In genomic region chrX:15741852-15742251, ce11 we compare ENCODE assay signal across 3 worm cellular contexts.
TF ChIP-seq lines count a peak whose summit lies in the region.

No protein-coding gene starts in this region.

TF ChIP-seq in whole organism, L1 larva, 84 proteins besides CTCF, POLR2A, EP300 and RAD21 (continued from another document and continues in another):
- TF ChIP-seq ztf-11 (tag; optimal IDR thresholded peaks at IDR 0.05; lab: Kevin White, UChicago) = no peak
- TF ChIP-seq pax-3 (tag; optimal IDR thresholded peaks at IDR 0.05; lab: Kevin White, UChicago) = no peak
- no peak for TF ChIP-seq aly-2 (tag; optimal IDR thresholded peaks at IDR 0.05; lab: Kevin White, UChicago)
- TF ChIP-seq ceh-8 (GFP tag; optimal IDR thresholded peaks at IDR 0.05; lab: Kevin White, UChicago) = peak; percentile 74
- no peak for TF ChIP-seq ets-5 (GFP tag; IDR thresholded peaks at IDR 0.05; lab: Robert Waterston, UW)
- TF ChIP-seq snu-23 (GFP tag; optimal IDR thresholded peaks at IDR 0.05; lab: Kevin White, UChicago) = peak; percentile 79
- TF ChIP-seq hlh-17 (GFP tag; optimal IDR thresholded peaks at IDR 0.05; lab: Kevin White, UChicago; ENCODE audit: borderline replicate concordance) = no peak
- TF ChIP-seq lir-3 (tag; optimal IDR thresholded peaks at IDR 0.05; lab: Kevin White, UChicago; ENCODE audit: poor library complexity) = peak; percentile 47
- TF ChIP-seq sptf-1 (tag; optimal IDR thresholded peaks at IDR 0.05; lab: Kevin White, UChicago) = no peak
- TF ChIP-seq hlh-4 (tag; optimal IDR thresholded peaks at IDR 0.05; lab: Kevin White, UChicago) = no peak
- no peak for TF ChIP-seq unc-30 (tag; optimal IDR thresholded peaks at IDR 0.05; lab: Kevin White, UChicago)
- TF ChIP-seq pag-3 (tag; optimal IDR thresholded peaks at IDR 0.05; lab: Kevin White, UChicago; ENCODE audit: borderline replicate concordance, insufficient read depth) = no peak
- no peak for TF ChIP-seq grh-1 (GFP tag; IDR thresholded peaks at IDR 0.05; lab: Robert Waterston, UW)
- no peak for TF ChIP-seq lin-39 (tag; optimal IDR thresholded peaks at IDR 0.05; lab: Kevin White, UChicago)
- peak; percentile 44 for TF ChIP-seq nhr-77 (tag; optimal IDR thresholded peaks at IDR 0.05; lab: Kevin White, UChicago)
- peak; percentile 36 for TF ChIP-seq jun-1 (tag; optimal IDR thresholded peaks at IDR 0.05; lab: Kevin White, UChicago)
- no peak for TF ChIP-seq nhr-12 (tag; optimal IDR thresholded peaks at IDR 0.05; lab: Kevin White, UChicago)
- TF ChIP-seq ama-1 (optimal IDR thresholded peaks at IDR 0.05; lab: Kevin White, UChicago) = no peak
- peak; percentile 50 for TF ChIP-seq C16A3.4 (tag; optimal IDR thresholded peaks at IDR 0.05; lab: Kevin White, UChicago)
- TF ChIP-seq zag-1 (tag; optimal IDR thresholded peaks at IDR 0.05; lab: Kevin White, UChicago) = no peak
- TF ChIP-seq alr-1 (tag; optimal IDR thresholded peaks at IDR 0.05; lab: Kevin White, UChicago; ENCODE audit: borderline replicate concordance) = no peak
- TF ChIP-seq efl-1 (optimal IDR thresholded peaks at IDR 0.05; lab: Kevin White, UChicago) = peak; percentile 24 to 26
- peak in 1 of 2 experiments; percentile 90 for TF ChIP-seq efl-1 (GFP tag; optimal IDR thresholded peaks at IDR 0.05 in 1 of 2; lab: Kevin White, UChicago)
- TF ChIP-seq efl-3 (GFP tag; optimal IDR thresholded peaks at IDR 0.05; lab: Kevin White, UChicago) = no peak
- TF ChIP-seq tbx-2 (tag; optimal IDR thresholded peaks at IDR 0.05; lab: Kevin White, UChicago) = peak; percentile 68
- peak; percentile 25 for TF ChIP-seq zip-4 (GFP tag; optimal IDR thresholded peaks at IDR 0.05; lab: Kevin White, UChicago)
- TF ChIP-seq egl-13 (tag; optimal IDR thresholded peaks at IDR 0.05; lab: Kevin White, UChicago) = peak; percentile 42
- TF ChIP-seq mdl-1 (tag; optimal IDR thresholded peaks at IDR 0.05; lab: Kevin White, UChicago) = peak in 1 of 2 experiments; percentile 51
- TF ChIP-seq rnt-1 (tag; optimal IDR thresholded peaks at IDR 0.05; lab: Kevin White, UChicago) = peak; percentile 76
- no peak for TF ChIP-seq ceh-90 (tag; optimal IDR thresholded peaks at IDR 0.05; lab: Kevin White, UChicago)
- no peak for TF ChIP-seq unc-98 (GFP tag; IDR thresholded peaks at IDR 0.05; lab: Robert Waterston, UW)
- no peak for TF ChIP-seq sup-37 (GFP tag; optimal IDR thresholded peaks at IDR 0.05; lab: Kevin White, UChicago)
- TF ChIP-seq fos-1 (tag; optimal IDR thresholded peaks at IDR 0.05; lab: Kevin White, UChicago) = no peak
- TF ChIP-seq nhr-20 (tag; optimal IDR thresholded peaks at IDR 0.05; lab: Kevin White, UChicago) = peak; percentile 62
- TF ChIP-seq blmp-1 (tag; optimal IDR thresholded peaks at IDR 0.05; lab: Kevin White, UChicago) = no peak
- TF ChIP-seq isw-1 (GFP tag; IDR thresholded peaks at IDR 0.05; lab: Robert Waterston, UW) = peak; percentile 12; the same call in 1 of the 2 replicates
- TF ChIP-seq hpl-2 (GFP tag; optimal IDR thresholded peaks at IDR 0.05; lab: Kevin White, UChicago) = no peak
- TF ChIP-seq nhr-84 (tag; optimal IDR thresholded peaks at IDR 0.05; lab: Kevin White, UChicago) = no peak
- TF ChIP-seq unc-62 (GFP tag; optimal IDR thresholded peaks at IDR 0.05; lab: Kevin White, UChicago) = no peak
- TF ChIP-seq dsc-1 (tag; optimal IDR thresholded peaks at IDR 0.05; lab: Kevin White, UChicago) = peak; percentile 32
- peak; percentile 47 for TF ChIP-seq mep-1 (tag; optimal IDR thresholded peaks at IDR 0.05; lab: Kevin White, UChicago)
- TF ChIP-seq nhr-76 (tag; optimal IDR thresholded peaks at IDR 0.05; lab: Kevin White, UChicago) = peak; percentile 55
- TF ChIP-seq fkh-4 (tag; optimal IDR thresholded peaks at IDR 0.05; lab: Kevin White, UChicago; ENCODE audit: borderline replicate concordance) = no peak
- no peak for TF ChIP-seq ces-1 (GFP tag; optimal IDR thresholded peaks at IDR 0.05; lab: Kevin White, UChicago)

TF ChIP-seq in whole organism, L3 larva, 47 proteins besides CTCF, POLR2A, EP300 and RAD21 (continued from another document):
- TF ChIP-seq mml-1 (tag; optimal IDR thresholded peaks at IDR 0.05; lab: Kevin White, UChicago) (no peak), elt-1 (tag; optimal IDR thresholded peaks at IDR 0.05; lab: Kevin White, UChicago) (no peak), daf-12 (tag; optimal IDR thresholded peaks at IDR 0.05; lab: Kevin White, UChicago) (no peak), egl-27 (tag; optimal IDR thresholded peaks at IDR 0.05; lab: Kevin White, UChicago) (no peak), unc-39 (tag; optimal IDR thresholded peaks at IDR 0.05; lab: Kevin White, UChicago) (no peak), elt-3 (tag; optimal IDR thresholded peaks at IDR 0.05; lab: Kevin White, UChicago) (no peak), nhr-67 (tag; optimal IDR thresholded peaks at IDR 0.05; lab: Kevin White, UChicago) (no peak), aly-2 (tag; optimal IDR thresholded peaks at IDR 0.05; lab: Kevin White, UChicago) (no peak), fkh-10 (GFP tag; optimal IDR thresholded peaks at IDR 0.05; lab: Kevin White, UChicago) (no peak), lsy-12 (tag; optimal IDR thresholded peaks at IDR 0.05; lab: Kevin White, UChicago) (peak; percentile 20), ama-1 (optimal IDR thresholded peaks at IDR 0.05; lab: Kevin White, UChicago) (no peak), ceh-16 (tag; optimal IDR thresholded peaks at IDR 0.05; lab: Kevin White, UChicago) (no peak), lin-39 (tag; optimal IDR thresholded peaks at IDR 0.05; lab: Kevin White, UChicago) (peak; percentile 55), pha-4 (tag; optimal IDR thresholded peaks at IDR 0.05; lab: Kevin White, UChicago) (peak; percentile 47), elt-2 (tag; optimal IDR thresholded peaks at IDR 0.05; lab: Kevin White, UChicago) (peak; percentile 48), snpc-4 (tag; optimal IDR thresholded peaks at IDR 0.05; lab: Kevin White, UChicago) (peak; percentile 41), eor-1 (tag; optimal IDR thresholded peaks at IDR 0.05; lab: Kevin White, UChicago) (no peak), skn-1 (tag; optimal IDR thresholded peaks at IDR 0.05; lab: Kevin White, UChicago) (peak; percentile 20), nhr-77 (tag; optimal IDR thresholded peaks at IDR 0.05; lab: Kevin White, UChicago) (no peak), hmg-11 (tag; optimal IDR thresholded peaks at IDR 0.05; lab: Kevin White, UChicago) (peak; percentile 94), nhr-25 (tag; optimal IDR thresholded peaks at IDR 0.05; lab: Kevin White, UChicago) (peak; percentile 15), tbx-2 (tag; optimal IDR thresholded peaks at IDR 0.05; lab: Kevin White, UChicago) (peak; percentile 44), ZK546.5 (tag; optimal IDR thresholded peaks at IDR 0.05; lab: Kevin White, UChicago) (no peak), fkh-2 (tag; optimal IDR thresholded peaks at IDR 0.05; lab: Kevin White, UChicago) (no peak), unc-62 (GFP tag; optimal IDR thresholded peaks at IDR 0.05; lab: Kevin White, UChicago) (no peak), nhr-237 (tag; optimal IDR thresholded peaks at IDR 0.05; lab: Kevin White, UChicago) (no peak)
TF ChIP-seq in whole organism, L3 larva: peak in this region for 18.

TF ChIP-seq in whole organism, young adult, 124 proteins besides CTCF, POLR2A, EP300 and RAD21 (continued from another document and continues in another):
- TF ChIP-seq snpc-4 (GFP tag; optimal IDR thresholded peaks at IDR 0.05; lab: Kevin White, UChicago) (peak; percentile 64), snpc-4 (tag; optimal IDR thresholded peaks at IDR 0.05; lab: Kevin White, UChicago) (peak; percentile 32 to 85 (median 66)), lsl-1 (GFP tag; optimal IDR thresholded peaks at IDR 0.05; lab: Kevin White, UChicago) (peak; percentile 7), F57C9.4 (tag; optimal IDR thresholded peaks at IDR 0.05; lab: Kevin White, UChicago) (no peak), egl-18 (GFP tag; IDR thresholded peaks at IDR 0.05; lab: Robert Waterston, UW) (peak; percentile 43; the same call in 1 of the 2 replicates), ZK185.1 (tag; optimal IDR thresholded peaks at IDR 0.05; lab: Kevin White, UChicago; ENCODE audit: poor library complexity, severe bottlenecking) (peak; percentile 86), rcor-1 (GFP tag; IDR thresholded peaks at IDR 0.05; lab: Robert Waterston, UW) (peak; percentile 82), F10E7.11 (tag; optimal IDR thresholded peaks at IDR 0.05; lab: Kevin White, UChicago) (peak; percentile 61), ccch-3 (GFP tag; optimal IDR thresholded peaks at IDR 0.05; lab: Kevin White, UChicago) (no peak), gei-17 (GFP tag; optimal IDR thresholded peaks at IDR 0.05; lab: Kevin White, UChicago) (peak; percentile 79), atf-7 (tag; optimal IDR thresholded peaks at IDR 0.05; lab: Kevin White, UChicago) (peak; percentile 55), K11D2.4 (GFP tag; IDR thresholded peaks at IDR 0.05; lab: Robert Waterston, UW) (peak; percentile 90), pbrm-1 (GFP tag; IDR thresholded peaks at IDR 0.05; lab: Robert Waterston, UW) (peak; percentile 92), madf-10 (tag; optimal IDR thresholded peaks at IDR 0.05; lab: Kevin White, UChicago) (peak; percentile 77), snpc-1.3 (tag; optimal IDR thresholded peaks at IDR 0.05; lab: Kevin White, UChicago; ENCODE audit: insufficient read depth) (peak; percentile 11), let-526 (GFP tag; IDR thresholded peaks at IDR 0.05; lab: Robert Waterston, UW) (no peak), tbx-9 (tag; optimal IDR thresholded peaks at IDR 0.05; lab: Kevin White, UChicago; ENCODE audit: borderline replicate concordance) (no peak), F22D6.2 (tag; optimal IDR thresholded peaks at IDR 0.05; lab: Kevin White, UChicago) (no peak), attf-3 (GFP tag; conservative IDR thresholded peaks at IDR 0.05; lab: Robert Waterston, UW) (0 out of 2 replicates have a peak, but pooled peaks have one; percentile 36), sdz-38 (tag; optimal IDR thresholded peaks at IDR 0.05; lab: Kevin White, UChicago) (peak; percentile 63), T07F8.4 (tag; optimal IDR thresholded peaks at IDR 0.05; lab: Kevin White, UChicago) (peak; percentile 72), ets-4 (GFP tag; optimal IDR thresholded peaks at IDR 0.05; lab: Kevin White, UChicago) (no peak), fkh-3 (tag; optimal IDR thresholded peaks at IDR 0.05; lab: Kevin White, UChicago) (peak; percentile 48), nfya-2 (GFP tag; IDR thresholded peaks at IDR 0.05; lab: Robert Waterston, UW) (no peak), madf-6 (GFP tag; IDR thresholded peaks at IDR 0.05; lab: Robert Waterston, UW) (peak; percentile 59), ztf-3 (GFP tag; optimal IDR thresholded peaks at IDR 0.05; lab: Kevin White, UChicago) (no peak), T26A5.8 (tag; optimal IDR thresholded peaks at IDR 0.05; lab: Kevin White, UChicago) (peak; percentile 74), nfya-1 (tag; optimal IDR thresholded peaks at IDR 0.05; lab: Kevin White, UChicago; ENCODE audit: borderline replicate concordance, insufficient read depth) (no peak), ceh-58 (GFP tag; IDR thresholded peaks at IDR 0.05; lab: Robert Waterston, UW) (no peak), lsy-27 (tag; optimal IDR thresholded peaks at IDR 0.05; lab: Kevin White, UChicago; ENCODE audit: borderline replicate concordance, insufficient read depth) (no peak), attf-6 (GFP tag; IDR thresholded peaks at IDR 0.05; lab: Robert Waterston, UW) (peak; percentile 62; the same call in 1 of the 2 replicates), zfh-2 (GFP tag; conservative IDR thresholded peaks at IDR 0.05; lab: Robert Waterston, UW) (peak; percentile 89), lin-40 (tag; optimal IDR thresholded peaks at IDR 0.05; lab: Kevin White, UChicago) (peak; percentile 56), ztf-26 (tag; optimal IDR thresholded peaks at IDR 0.05; lab: Kevin White, UChicago) (peak; percentile 46), lag-1 (GFP tag; IDR thresholded peaks at IDR 0.05; lab: Robert Waterston, UW) (no peak), unc-62 (GFP tag; optimal IDR thresholded peaks at IDR 0.05; lab: Kevin White, UChicago) (no peak), dpff-1 (tag; optimal IDR thresholded peaks at IDR 0.05; lab: Kevin White, UChicago) (no peak), efl-1 (GFP tag; optimal IDR thresholded peaks at IDR 0.05; lab: Kevin White, UChicago) (no peak), F49E8.2 (tag; optimal IDR thresholded peaks at IDR 0.05; lab: Kevin White, UChicago; ENCODE audit: insufficient read depth) (peak; percentile 20), ceh-91 (GFP tag; IDR thresholded peaks at IDR 0.05; lab: Robert Waterston, UW) (no peak), him-1 (tag; optimal IDR thresholded peaks at IDR 0.05; lab: Kevin White, UChicago) (peak; percentile 82), repo-1 (tag; optimal IDR thresholded peaks at IDR 0.05; lab: Kevin White, UChicago) (no peak), pha-4 (tag; optimal IDR thresholded peaks at IDR 0.05; lab: Kevin White, UChicago) (no peak), dox-1 (GFP tag; IDR thresholded peaks at IDR 0.05; lab: Robert Waterston, UW) (peak; percentile 93), F57A8.1 (GFP tag; optimal IDR thresholded peaks at IDR 0.05; lab: Kevin White, UChicago) (peak; percentile 56), bed-2 (GFP tag; IDR thresholded peaks at IDR 0.05; lab: Robert Waterston, UW) (peak; percentile 21; the same call in 1 of the 2 replicates), ztf-18 (tag; optimal IDR thresholded peaks at IDR 0.05; lab: Kevin White, UChicago) (peak; percentile 80), hlh-26 (GFP tag; conservative IDR thresholded peaks at IDR 0.05; lab: Robert Waterston, UW) (no peak), die-1 (tag; optimal IDR thresholded peaks at IDR 0.05; lab: Kevin White, UChicago) (peak; percentile 82), snpc-1.1 (tag; optimal IDR thresholded peaks at IDR 0.05; lab: Kevin White, UChicago; ENCODE audit: insufficient read depth) (peak; percentile 72), ceh-100 (GFP tag; IDR thresholded peaks at IDR 0.05; lab: Robert Waterston, UW) (peak; percentile 34; the same call in 1 of the 2 replicates), ceh-40 (GFP tag; IDR thresholded peaks at IDR 0.05; lab: Robert Waterston, UW) (0 out of 2 replicates have a peak, but pooled peaks have one; percentile 5), ceh-79 (tag; optimal IDR thresholded peaks at IDR 0.05; lab: Kevin White, UChicago) (peak; percentile 45), lin-35 (GFP tag; optimal IDR thresholded peaks at IDR 0.05; lab: Kevin White, UChicago) (no peak), C06A6.2 (GFP tag; conservative IDR thresholded peaks at IDR 0.05; lab: Robert Waterston, UW) (0 out of 2 replicates have a peak, but pooled peaks have one; percentile 31), ceh-27 (GFP tag; optimal IDR thresholded peaks at IDR 0.05; lab: Kevin White, UChicago) (peak; percentile 73), cebp-2 (GFP tag; IDR thresholded peaks at IDR 0.05; lab: Robert Waterston, UW) (peak; percentile 84; the same call in 1 of the 2 replicates), athp-1 (tag; optimal IDR thresholded peaks at IDR 0.05; lab: Kevin White, UChicago) (peak; percentile 60), aptf-3 (GFP tag; IDR thresholded peaks at IDR 0.05; lab: Robert Waterston, UW) (no peak), ama-1 (optimal IDR thresholded peaks at IDR 0.05; lab: Kevin White, UChicago) (no peak), ama-1 (GFP tag; optimal IDR thresholded peaks at IDR 0.05; lab: Kevin White, UChicago) (peak in 1 of 2 experiments; percentile 66), hrde-1 (tag; optimal IDR thresholded peaks at IDR 0.05; lab: Kevin White, UChicago; ENCODE audit: borderline replicate concordance) (no peak), F37B4.10 (GFP tag; IDR thresholded peaks at IDR 0.05; lab: Robert Waterston, UW) (0 out of 2 replicates have a peak, but pooled peaks have one; percentile 38), mxl-1 (tag; optimal IDR thresholded peaks at IDR 0.05; lab: Kevin White, UChicago) (peak; percentile 64), ekl-4 (GFP tag; IDR thresholded peaks at IDR 0.05; lab: Robert Waterston, UW) (no peak), ztf-6 (GFP tag; IDR thresholded peaks at IDR 0.05; lab: Robert Waterston, UW) (peak; percentile 73; the same call in 1 of the 2 replicates), mcd-1 (GFP tag; IDR thresholded peaks at IDR 0.05; lab: Robert Waterston, UW) (peak; percentile 71), ztf-25 (GFP tag; IDR thresholded peaks at IDR 0.05; lab: Robert Waterston, UW) (peak; percentile 83), snpc-3.4 (tag; optimal IDR thresholded peaks at IDR 0.05; lab: Kevin White, UChicago) (peak; percentile 74)
